Worm (Caenorhabditis elegans) whole organism, young adult: Measurements from ENCODE around the gene sgo-1.

ENCODE experiments used
- B0035.1 ChIP-seq: sonication (generic microtip); optimal IDR thresholded peaks from 2 replicates; lab custom pipeline; 2016; ENCODE audit warnings: missing genetic modification characterization, mild to moderate bottlenecking, missing compliant biosample characterization, missing genotype, missing genetic modification reagents
- F39B2.1 ChIP-seq: fragments of 200-800 bp; sonication (Bioruptor generic); IDR thresholded peaks from 2 replicates; pipeline ENCODE4 v1.3.6; 2022; ENCODE audit warnings: missing genetic modification reagents, missing genetic modification characterization, missing compliant biosample characterization
- Y53F4B.3 ChIP-seq: fragments of 200-800 bp; sonication (Bioruptor generic); IDR thresholded peaks from 2 replicates; pipeline ENCODE4 v1.3.6; 2022; ENCODE audit warnings: missing genetic modification reagents, missing genetic modification characterization, missing compliant biosample characterization
- lag-1 ChIP-seq: fragments of 200-800 bp; sonication (Bioruptor generic); IDR thresholded peaks from 2 replicates; pipeline ENCODE4 v1.3.6; 2022; ENCODE audit warnings: missing genetic modification reagents, missing genetic modification characterization, missing compliant biosample characterization
- lir-1 ChIP-seq: fragments of 200-800 bp; sonication (Bioruptor generic); conservative IDR thresholded peaks from 2 replicates; pipeline ENCODE4 v1.3.6; 2022; ENCODE audit warnings: missing genetic modification reagents, missing genetic modification characterization, missing compliant biosample characterization
- madf-10 ChIP-seq: sonication (generic microtip); optimal IDR thresholded peaks from 2 replicates; lab custom pipeline; 2016; ENCODE audit warnings: mild to moderate bottlenecking, missing genetic modification characterization, missing compliant biosample characterization
- nfya-1 ChIP-seq: sonication (generic microtip); optimal IDR thresholded peaks from 2 replicates; lab custom pipeline; 2017; ENCODE audit warnings: antibody characterized with exemption, missing compliant biosample characterization, missing genetic modification characterization, borderline replicate concordance; ENCODE audit not compliant: insufficient read depth
- nhr-27 ChIP-seq: fragments of 200-800 bp; sonication (Bioruptor generic); optimal IDR thresholded peaks from 2 replicates; lab custom pipeline; 2018; ENCODE audit warnings: mild to moderate bottlenecking, missing genetic modification characterization, moderate library complexity, missing compliant biosample characterization
- rec-8 ChIP-seq, 2 experiments: sonication (generic microtip); optimal IDR thresholded peaks; 2 replicates each; lab custom pipeline; 2016; ENCODE audit warnings: mild to moderate bottlenecking in 2 of 2, missing genetic modification characterization in 2 of 2, missing genetic modification reagents in 2 of 2, missing genotype in 2 of 2, missing biosample characterization in 1 of 2, missing compliant biosample characterization in 1 of 2, moderate library complexity in 1 of 2
- sea-2 ChIP-seq: fragments of 200-800 bp; sonication (Bioruptor generic); IDR thresholded peaks from 2 replicates; pipeline ENCODE4 v1.3.6; 2022; ENCODE audit warnings: missing genetic modification characterization, missing compliant biosample characterization
- snpc-4 ChIP-seq, 5 experiments: fragments of 150-350 bp in 1 of 5; sonication (generic microtip) in 4 of 5; optimal IDR thresholded peaks; 2 replicates each; lab custom pipeline; 2014 to 2018; ENCODE audit warnings: missing genetic modification characterization in 5 of 5, missing biosample characterization in 3 of 5, antibody characterized with exemption in 2 of 5, mild to moderate bottlenecking in 2 of 5, missing compliant biosample characterization in 2 of 5, missing genotype in 2 of 5, moderate library complexity in 2 of 5, missing genetic modification reagents in 1 of 5
- tbp1 ChIP-seq: fragments of 200-800 bp; sonication (Bioruptor generic); optimal IDR thresholded peaks from 2 replicates; lab custom pipeline; 2018; ENCODE audit warnings: mild to moderate bottlenecking, missing genetic modification characterization, missing compliant biosample characterization
- tlf-1 ChIP-seq: fragments of 200-800 bp; sonication (Bioruptor generic); optimal IDR thresholded peaks from 2 replicates; lab custom pipeline; 2018; ENCODE audit warnings: mild to moderate bottlenecking, missing genetic modification characterization, missing compliant biosample characterization

DNA sequence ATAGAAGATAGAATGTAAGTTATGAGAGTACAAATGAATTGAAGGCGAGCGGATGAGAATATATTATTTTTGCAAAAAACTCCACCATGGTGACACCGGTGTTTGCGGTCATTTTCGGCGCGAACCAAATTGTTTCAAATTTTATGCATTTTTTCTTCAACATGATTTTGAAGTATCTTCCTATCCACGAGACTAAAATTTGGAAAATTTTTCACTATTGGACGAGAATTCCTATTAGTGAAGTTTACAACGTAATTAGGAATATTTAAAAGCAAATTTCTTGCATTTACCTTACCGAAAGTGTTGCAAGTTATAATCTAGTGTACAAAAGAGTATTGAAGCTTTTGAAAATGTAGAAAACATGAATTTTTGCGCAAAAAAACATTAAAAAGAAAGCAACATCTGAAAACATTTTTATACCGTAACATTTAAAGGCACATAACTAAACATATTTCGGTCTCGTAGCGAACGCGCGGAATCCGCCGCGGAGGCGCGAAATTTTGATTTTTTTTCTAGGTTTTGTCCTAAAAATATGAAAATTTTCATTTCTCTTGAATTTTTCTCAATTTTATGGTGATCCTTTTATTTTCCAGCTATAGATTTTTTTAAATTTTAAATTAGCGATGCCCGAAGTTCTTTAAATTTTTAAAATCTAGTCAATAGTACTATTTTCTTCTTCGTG is at the start of gene sgo-1:
- TF ChIP-seq rec-8 (tag; optimal IDR thresholded peaks at IDR 0.05; lab: Kevin White, UChicago) (no peak), nfya-1 (tag; lab: Kevin White, UChicago) (no peak), B0035.1 (no peak), F39B2.1 (GFP tag; lab: Robert Waterston, UW) (0 out of 2 replicates have a peak, but pooled peaks have one; percentile 62), madf-10 (tag; lab: Kevin White, UChicago) (no peak), tlf-1 (GFP tag; lab: Kevin White, UChicago) (peak; percentile 93), sea-2 (GFP tag; lab: Robert Waterston, UW) (no peak), nhr-27 (tag; lab: Kevin White, UChicago) (no peak), lag-1 (GFP tag; lab: Robert Waterston, UW) (no peak), snpc-4 (GFP tag; optimal IDR thresholded peaks at IDR 0.05; lab: Kevin White, UChicago) (peak; percentile 70), snpc-4 (tag; optimal IDR thresholded peaks at IDR 0.05; lab: Kevin White, UChicago) (peak in 3 of 4 experiments; percentile 41 to 70 (median 60)), Y53F4B.3 (GFP tag; lab: Robert Waterston, UW) (peak; percentile 49; the same call in 1 of the 2 replicates), lir-1 (GFP tag; lab: Robert Waterston, UW) (peak; percentile 69; the same call in 1 of the 2 replicates), tbp1 (GFP tag; lab: Kevin White, UChicago) (peak; percentile 67)
